Worm (Caenorhabditis elegans) whole organism, L1 larva: ENCODE data around the gene fbxb-75.

Experiments
- C34B4.2 ChIP-seq: sonication (generic microtip); optimal IDR thresholded peaks from 2 replicates; lab custom pipeline; 2017; ENCODE audit warnings: mild to moderate bottlenecking, missing genetic modification characterization, missing compliant biosample characterization
- F16B12.6 ChIP-seq: fragments of 150-350 bp; optimal IDR thresholded peaks from 2 replicates; lab custom pipeline; 2014; ENCODE audit warnings: missing biosample characterization, missing genetic modification characterization
- Y116A8C.19 ChIP-seq: sonication (generic microtip); optimal IDR thresholded peaks from 2 replicates; lab custom pipeline; 2016; ENCODE audit warnings: missing compliant biosample characterization, missing genetic modification characterization, borderline replicate concordance
- alr-1 ChIP-seq: fragments of 200-800 bp; sonication (Bioruptor generic); optimal IDR thresholded peaks from 2 replicates; lab custom pipeline; 2018; ENCODE audit warnings: borderline replicate concordance, mild to moderate bottlenecking, missing genetic modification characterization, missing compliant biosample characterization
- aly-2 ChIP-seq: fragments of 150-350 bp; optimal IDR thresholded peaks from 2 replicates; lab custom pipeline; 2014; ENCODE audit warnings: missing biosample characterization, missing genetic modification characterization
- ama-1 ChIP-seq: fragments of 150-350 bp; optimal IDR thresholded peaks from 2 replicates; lab custom pipeline; 2014
- ceh-63 ChIP-seq: fragments of 200-800 bp; sonication (Bioruptor generic); optimal IDR thresholded peaks from 2 replicates; lab custom pipeline; 2018; ENCODE audit warnings: mild to moderate bottlenecking, missing genetic modification characterization, missing compliant biosample characterization
- dpl-1 ChIP-seq, 3 experiments: fragments of 150-350 bp in 2 of 3; sonication (generic microtip) in 1 of 3; optimal IDR thresholded peaks; 2 replicates each; lab custom pipeline; 2014 to 2017; ENCODE audit warnings: missing biosample characterization in 3 of 3, missing genetic modification characterization in 3 of 3, missing genetic modification reagents in 3 of 3
- efl-1 ChIP-seq, 4 experiments: fragments of 150-350 bp; optimal IDR thresholded peaks in 3 of 4; peaks in 1 of 4; 1 replicate in 1 of 4; 2 replicates in 3 of 4; lab custom pipeline; 2014; ENCODE audit warnings: missing biosample characterization in 2 of 4, missing genetic modification characterization in 2 of 4, missing genetic modification reagents in 2 of 4
- efl-3 ChIP-seq: fragments of 200-800 bp; sonication (Bioruptor generic); optimal IDR thresholded peaks from 2 replicates; lab custom pipeline; 2018; ENCODE audit warnings: mild to moderate bottlenecking, missing genetic modification characterization, missing compliant biosample characterization
- ets-5 ChIP-seq: fragments of 200-800 bp; sonication (Bioruptor generic); IDR thresholded peaks from 2 replicates; pipeline ENCODE4 v1.3.6; 2022; ENCODE audit warnings: missing genetic modification characterization, missing compliant biosample characterization
- fkh-10 ChIP-seq: sonication (generic microtip); optimal IDR thresholded peaks from 2 replicates; lab custom pipeline; 2017; ENCODE audit warnings: missing biosample characterization, missing genetic modification reagents, missing genetic modification characterization
- hlh-17 ChIP-seq: fragments of 200-800 bp; sonication (Bioruptor generic); optimal IDR thresholded peaks from 2 replicates; lab custom pipeline; 2018; ENCODE audit warnings: missing genetic modification characterization, mild to moderate bottlenecking, missing compliant biosample characterization, moderate library complexity, borderline replicate concordance
- hlh-4 ChIP-seq: sonication (generic microtip); optimal IDR thresholded peaks from 2 replicates; lab custom pipeline; 2016; ENCODE audit warnings: mild to moderate bottlenecking, missing genetic modification characterization, missing compliant biosample characterization
- isw-1 ChIP-seq: fragments of 200-800 bp; sonication (Bioruptor generic); IDR thresholded peaks from 2 replicates; pipeline ENCODE4 v1.3.6; 2022; ENCODE audit warnings: missing genetic modification characterization, missing compliant biosample characterization
- jun-1 ChIP-seq: fragments of 150-350 bp; optimal IDR thresholded peaks from 2 replicates; lab custom pipeline; 2014; ENCODE audit warnings: missing biosample characterization, missing genetic modification reagents, missing genetic modification characterization
- lin-14 ChIP-seq: fragments of 200-800 bp; sonication (Bioruptor generic); optimal IDR thresholded peaks from 2 replicates; lab custom pipeline; 2018; ENCODE audit warnings: mild to moderate bottlenecking, missing genetic modification characterization, moderate library complexity, missing compliant biosample characterization
- lin-15B ChIP-seq: fragments of 150-350 bp; sonication (generic microtip); optimal IDR thresholded peaks from 3 replicates; lab custom pipeline; 2014; ENCODE audit warnings: missing biosample characterization, missing genetic modification characterization
- lin-35 ChIP-seq, 2 experiments: fragments of 150-350 bp; optimal IDR thresholded peaks; 2 replicates each; lab custom pipeline; 2014; ENCODE audit warnings: missing biosample characterization in 2 of 2, missing genetic modification characterization in 2 of 2, missing genetic modification reagents in 2 of 2
- lin-39 ChIP-seq: fragments of 150-350 bp; optimal IDR thresholded peaks from 2 replicates; lab custom pipeline; 2014; ENCODE audit warnings: missing biosample characterization, missing genetic modification reagents, missing genetic modification characterization
- lir-3 ChIP-seq: sonication (generic microtip); optimal IDR thresholded peaks from 2 replicates; lab custom pipeline; 2016; ENCODE audit warnings: mild to moderate bottlenecking, missing genetic modification characterization, moderate library complexity, missing compliant biosample characterization; ENCODE audit not compliant: poor library complexity
- lsy-2 ChIP-seq, 2 experiments: fragments of 150-350 bp; optimal IDR thresholded peaks; 2 replicates each; lab custom pipeline; 2014; ENCODE audit warnings: missing biosample characterization in 2 of 2, missing genetic modification characterization in 2 of 2
- mab-9 ChIP-seq: fragments of 200-800 bp; sonication (Bioruptor generic); IDR thresholded peaks from 2 replicates; pipeline ENCODE4 v1.3.6; 2022; ENCODE audit warnings: missing genetic modification reagents, missing genetic modification characterization, missing compliant biosample characterization
- nhr-11 ChIP-seq: fragments of 150-350 bp; optimal IDR thresholded peaks from 2 replicates; lab custom pipeline; 2014; ENCODE audit warnings: missing biosample characterization, missing genetic modification characterization
- nhr-20 ChIP-seq: sonication (generic microtip); optimal IDR thresholded peaks from 2 replicates; lab custom pipeline; 2016; ENCODE audit warnings: mild to moderate bottlenecking, missing genetic modification characterization, missing compliant biosample characterization
- nhr-28 ChIP-seq: fragments of 150-350 bp; optimal IDR thresholded peaks from 2 replicates; lab custom pipeline; 2014; ENCODE audit warnings: missing biosample characterization, missing genetic modification characterization
- nhr-71 ChIP-seq: sonication (generic microtip); optimal IDR thresholded peaks from 2 replicates; lab custom pipeline; 2016; ENCODE audit warnings: mild to moderate bottlenecking, missing genetic modification characterization, moderate library complexity, missing compliant biosample characterization
- nhr-77 ChIP-seq: fragments of 150-350 bp; optimal IDR thresholded peaks from 2 replicates; lab custom pipeline; 2014; ENCODE audit warnings: missing biosample characterization, missing genetic modification characterization
- rnt-1 ChIP-seq: sonication (generic microtip); optimal IDR thresholded peaks from 2 replicates; lab custom pipeline; 2016; ENCODE audit warnings: mild to moderate bottlenecking, missing genetic modification characterization, moderate library complexity, missing compliant biosample characterization
- snpc-4 ChIP-seq: fragments of 150-350 bp; optimal IDR thresholded peaks from 2 replicates; lab custom pipeline; 2014; ENCODE audit warnings: missing biosample characterization, missing genetic modification characterization
- snu-23 ChIP-seq: sonication (generic microtip); optimal IDR thresholded peaks from 2 replicates; lab custom pipeline; 2016; ENCODE audit warnings: missing genetic modification characterization, missing compliant biosample characterization
- sox-4 ChIP-seq: sonication (generic microtip); optimal IDR thresholded peaks from 2 replicates; lab custom pipeline; 2016; ENCODE audit warnings: missing genetic modification characterization, missing compliant biosample characterization
- sptf-1 ChIP-seq: fragments of 150-350 bp; optimal IDR thresholded peaks from 2 replicates; lab custom pipeline; 2014; ENCODE audit warnings: missing biosample characterization, missing genetic modification characterization
- sup-37 ChIP-seq: fragments of 200-800 bp; sonication (Bioruptor generic); optimal IDR thresholded peaks from 2 replicates; lab custom pipeline; 2018; ENCODE audit warnings: mild to moderate bottlenecking, missing genetic modification characterization, missing compliant biosample characterization
- swsn-7 ChIP-seq: sonication (generic microtip); optimal IDR thresholded peaks from 2 replicates; lab custom pipeline; 2016; ENCODE audit warnings: missing genetic modification characterization, missing compliant biosample characterization
- tbx-2 ChIP-seq: sonication (generic microtip); optimal IDR thresholded peaks from 2 replicates; lab custom pipeline; 2016; ENCODE audit warnings: missing genetic modification characterization, missing compliant biosample characterization
- tlp-1 ChIP-seq: fragments of 150-350 bp; optimal IDR thresholded peaks from 2 replicates; lab custom pipeline; 2014; ENCODE audit warnings: missing biosample characterization, missing genetic modification characterization
- unc-130 ChIP-seq: fragments of 150-350 bp; optimal IDR thresholded peaks from 2 replicates; lab custom pipeline; 2017; ENCODE audit warnings: missing biosample characterization, missing genetic modification characterization, inconsistent platforms
- unc-86 ChIP-seq: sonication (generic microtip); optimal IDR thresholded peaks from 2 replicates; lab custom pipeline; 2016; ENCODE audit warnings: missing genetic modification characterization, missing compliant biosample characterization
- unc-98 ChIP-seq: fragments of 200-800 bp; sonication (Bioruptor generic); IDR thresholded peaks from 2 replicates; pipeline ENCODE4 v1.3.6; 2022; ENCODE audit warnings: missing genetic modification characterization, missing compliant biosample characterization
- vab-15 ChIP-seq: sonication (generic microtip); optimal IDR thresholded peaks from 2 replicates; lab custom pipeline; 2017; ENCODE audit warnings: missing genotype, mild to moderate bottlenecking, missing genetic modification characterization, missing compliant biosample characterization
- ztf-4 ChIP-seq: fragments of 150-350 bp; optimal IDR thresholded peaks from 2 replicates; lab custom pipeline; 2014; ENCODE audit warnings: missing biosample characterization, missing genetic modification characterization

The fbxb-75 gene

ce11 chrIV:4396052-4396821 is 44.7 kb downstream of the fbxb-75 start (continued):
- TF ChIP-seq alr-1 (tag; lab: Kevin White, UChicago) (no peak), lin-35 (GFP tag; optimal IDR thresholded peaks at IDR 0.05; lab: Kevin White, UChicago) (peak in 1 of 2 experiments; percentile 20), nhr-20 (tag; lab: Kevin White, UChicago) (peak; percentile 20), tlp-1 (tag; lab: Kevin White, UChicago) (no peak), ceh-63 (no peak)

ce11 chrIV:4395555-4395954 is 45.4 kb downstream of the fbxb-75 start:
- TF ChIP-seq tlp-1 (tag; lab: Kevin White, UChicago): no peak
- TF ChIP-seq vab-15 (tag; lab: Kevin White, UChicago): no peak
- TF ChIP-seq nhr-71 (tag; lab: Kevin White, UChicago): no peak
- TF ChIP-seq ama-1 (lab: Kevin White, UChicago): no peak
- no peak for TF ChIP-seq ztf-4
- no peak for TF ChIP-seq nhr-28 (tag; lab: Kevin White, UChicago)
- TF ChIP-seq dpl-1 (GFP tag; optimal IDR thresholded peaks at IDR 0.05; lab: Kevin White, UChicago): no peak
- TF ChIP-seq lin-15B (tag; lab: Kevin White, UChicago): no peak
- no peak for TF ChIP-seq ceh-63
- no peak for TF ChIP-seq mab-9
- no peak for TF ChIP-seq aly-2 (tag; lab: Kevin White, UChicago)

ce11 chrIV:4393942-4394460 is 47.0 kb downstream of the fbxb-75 start, which contains the start of gene ell-1:
Gene ell-1, plus strand, starts transcription at chrIV:4394410.
- TF ChIP-seq lin-14 (GFP tag; lab: Kevin White, UChicago) (no peak), lsy-2 (tag; optimal IDR thresholded peaks at IDR 0.05; lab: Kevin White, UChicago) (no peak)

ce11 chrIV:4393488-4393887 is 47.5 kb downstream of the fbxb-75 start:
- TF ChIP-seq nhr-77: no peak
- TF ChIP-seq sup-37 (GFP tag; lab: Kevin White, UChicago): no peak
- TF ChIP-seq Y116A8C.19 (tag; lab: Kevin White, UChicago): no peak
- TF ChIP-seq unc-130 (tag; lab: Kevin White, UChicago): no peak
- TF ChIP-seq F16B12.6: no peak
- TF ChIP-seq efl-3 (GFP tag; lab: Kevin White, UChicago): no peak
- no peak for TF ChIP-seq efl-1 (optimal IDR thresholded peaks at IDR 0.05; lab: Kevin White, UChicago)
- no peak for TF ChIP-seq efl-1 (GFP tag; optimal IDR thresholded peaks at IDR 0.05 in 1 of 2; lab: Kevin White, UChicago)
- TF ChIP-seq jun-1 (tag; lab: Kevin White, UChicago): no peak
- TF ChIP-seq unc-86 (tag; lab: Kevin White, UChicago): no peak
- TF ChIP-seq lir-3 (tag; lab: Kevin White, UChicago): no peak
- TF ChIP-seq vab-15 (tag; lab: Kevin White, UChicago): no peak
- no peak for TF ChIP-seq ets-5 (GFP tag; lab: Robert Waterston, UW)
- TF ChIP-seq lin-14 (GFP tag; lab: Kevin White, UChicago): no peak
- no peak for TF ChIP-seq tbx-2
- TF ChIP-seq, all 84 proteins: peak for 0

- TF ChIP-seq ztf-4 (peak; percentile 89), swsn-7 (tag; lab: Kevin White, UChicago) (peak; percentile 95), hlh-17 (GFP tag; lab: Kevin White, UChicago) (no peak), lin-39 (tag; lab: Kevin White, UChicago) (peak; percentile 26), nhr-11 (peak; percentile 65), snu-23 (GFP tag; lab: Kevin White, UChicago) (peak; percentile 98), C34B4.2 (tag; lab: Kevin White, UChicago) (peak; percentile 80), sup-37 (GFP tag; lab: Kevin White, UChicago) (peak; percentile 83), rnt-1 (tag; lab: Kevin White, UChicago) (peak; percentile 97), tlp-1 (tag; lab: Kevin White, UChicago) (no peak), sptf-1 (tag; lab: Kevin White, UChicago) (no peak), unc-98 (GFP tag; lab: Robert Waterston, UW) (peak; percentile 93), isw-1 (GFP tag; lab: Robert Waterston, UW) (peak; percentile 99), efl-3 (GFP tag; lab: Kevin White, UChicago) (no peak), sox-4 (tag; lab: Kevin White, UChicago) (peak; percentile 77), hlh-4 (no peak), F16B12.6 (peak; percentile 77), fkh-10 (GFP tag; lab: Kevin White, UChicago) (peak; percentile 82), ets-5 (GFP tag; lab: Robert Waterston, UW) (no peak), snpc-4 (tag; lab: Kevin White, UChicago) (peak; percentile 53)
Measured at ce11 chrIV:4390438-4390894, 50.5 kb downstream of the fbxb-75 start, which contains the start of the genes rpl-7A and set-21. Gene rpl-7A, minus strand, starts transcription at chrIV:4390590. Gene set-21, plus strand, starts transcription at chrIV:4390844.
